Worm (Caenorhabditis elegans) whole organism, L1 larva: ENCODE measurements around the gene ZK1240.9.

ENCODE experiments used
- ceh-82 ChIP-seq, 3 experiments: fragments of 150-350 bp in 1 of 3; sonication (generic microtip) in 2 of 3; optimal IDR thresholded peaks; 2 replicates each; lab custom pipeline; 2014 to 2017; ENCODE audit warnings: missing biosample characterization in 3 of 3, missing genetic modification characterization in 3 of 3
- egl-27 ChIP-seq, 2 experiments: fragments of 150-350 bp in 1 of 2; sonication (generic microtip); optimal IDR thresholded peaks; 3 replicates each; lab custom pipeline; 2017 to 2018; ENCODE audit warnings: missing biosample characterization in 2 of 2, missing genetic modification characterization in 2 of 2, missing genetic modification reagents in 2 of 2
- hlh-17 ChIP-seq: fragments of 200-800 bp; sonication (Bioruptor generic); optimal IDR thresholded peaks from 2 replicates; lab custom pipeline; 2018; ENCODE audit warnings: missing genetic modification characterization, mild to moderate bottlenecking, missing compliant biosample characterization, moderate library complexity, borderline replicate concordance
- isw-1 ChIP-seq: fragments of 200-800 bp; sonication (Bioruptor generic); IDR thresholded peaks from 2 replicates; pipeline ENCODE4 v1.3.6; 2022; ENCODE audit warnings: missing genetic modification characterization, missing compliant biosample characterization
- lsy-2 ChIP-seq, 2 experiments: fragments of 150-350 bp; optimal IDR thresholded peaks; 2 replicates each; lab custom pipeline; 2014; ENCODE audit warnings: missing biosample characterization in 2 of 2, missing genetic modification characterization in 2 of 2
- mdl-1 ChIP-seq, 2 experiments: fragments of 150-350 bp; optimal IDR thresholded peaks; 2 replicates each; lab custom pipeline; 2014 to 2017; ENCODE audit warnings: missing biosample characterization in 2 of 2, missing genetic modification characterization in 2 of 2, inconsistent platforms in 1 of 2
- nhr-77 ChIP-seq: fragments of 150-350 bp; optimal IDR thresholded peaks from 2 replicates; lab custom pipeline; 2014; ENCODE audit warnings: missing biosample characterization, missing genetic modification characterization
- nhr-84 ChIP-seq: sonication (generic microtip); optimal IDR thresholded peaks from 2 replicates; lab custom pipeline; 2017; ENCODE audit warnings: missing biosample characterization, missing genetic modification characterization
- skn-1 ChIP-seq: fragments of 150-350 bp; optimal IDR thresholded peaks from 2 replicates; lab custom pipeline; 2014; ENCODE audit warnings: missing biosample characterization, missing genetic modification characterization
- snpc-4 ChIP-seq: fragments of 150-350 bp; optimal IDR thresholded peaks from 2 replicates; lab custom pipeline; 2014; ENCODE audit warnings: missing biosample characterization, missing genetic modification characterization
- vab-15 ChIP-seq: sonication (generic microtip); optimal IDR thresholded peaks from 2 replicates; lab custom pipeline; 2017; ENCODE audit warnings: missing genotype, mild to moderate bottlenecking, missing genetic modification characterization, missing compliant biosample characterization
- ztf-4 ChIP-seq: fragments of 150-350 bp; optimal IDR thresholded peaks from 2 replicates; lab custom pipeline; 2014; ENCODE audit warnings: missing biosample characterization, missing genetic modification characterization

ce11 chrII:2359965-2360364 lies 42.0 kb downstream of the ZK1240.9 start, which contains the start of gene F43C11.16:
- TF ChIP-seq lsy-2 (tag; optimal IDR thresholded peaks at IDR 0.05; lab: Kevin White, UChicago) = no peak
- TF ChIP-seq mdl-1 (tag; optimal IDR thresholded peaks at IDR 0.05; lab: Kevin White, UChicago) = no peak
- TF ChIP-seq ztf-4 (tag; lab: Kevin White, UChicago) = no peak
- no peak for TF ChIP-seq egl-27 (tag; optimal IDR thresholded peaks at IDR 0.05; lab: Kevin White, UChicago)
- no peak for TF ChIP-seq nhr-77 (tag; lab: Kevin White, UChicago)
- no peak for TF ChIP-seq isw-1 (GFP tag; lab: Robert Waterston, UW)
- TF ChIP-seq skn-1 = no peak
- no peak for TF ChIP-seq nhr-84 (tag; lab: Kevin White, UChicago)
- no peak for TF ChIP-seq snpc-4 (tag; lab: Kevin White, UChicago)
- no peak for TF ChIP-seq vab-15 (tag; lab: Kevin White, UChicago)
- TF ChIP-seq hlh-17 (GFP tag; lab: Kevin White, UChicago) = no peak
- TF ChIP-seq ceh-82 (tag; optimal IDR thresholded peaks at IDR 0.05; lab: Kevin White, UChicago) = no peak
